Worm (Caenorhabditis elegans): ENCODE measurements around the gene fbxa-131.

DNA sequence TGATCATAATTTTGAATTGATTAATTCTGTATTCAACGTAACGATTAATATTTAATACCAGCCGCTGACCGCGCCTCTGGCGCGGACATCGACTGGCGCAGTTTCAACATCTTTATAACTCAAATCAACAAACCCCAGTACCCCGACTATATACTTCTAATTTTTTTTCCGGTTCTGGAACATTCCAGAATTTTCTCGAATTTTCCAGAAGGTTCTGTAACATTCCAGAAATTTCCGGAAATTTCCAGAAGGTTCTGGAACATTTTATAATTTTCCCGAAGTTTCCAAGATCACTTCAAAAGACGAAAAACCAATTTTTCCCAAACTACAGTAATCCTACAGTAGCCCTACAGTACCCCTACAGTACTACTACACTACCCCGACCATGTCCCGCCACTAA, 41.0 kb downstream of the fbxa-131 start:
- TF ChIP-seq dao-5 (tag; optimal IDR thresholded peaks at IDR 0.05) (no peak), W03F9.2 (tag; optimal IDR thresholded peaks at IDR 0.05) (no peak)

Measured in whole organism, L4/young adult.